Worm (Caenorhabditis elegans): Measurements from ENCODE around the gene C16C10.4.

DNA sequence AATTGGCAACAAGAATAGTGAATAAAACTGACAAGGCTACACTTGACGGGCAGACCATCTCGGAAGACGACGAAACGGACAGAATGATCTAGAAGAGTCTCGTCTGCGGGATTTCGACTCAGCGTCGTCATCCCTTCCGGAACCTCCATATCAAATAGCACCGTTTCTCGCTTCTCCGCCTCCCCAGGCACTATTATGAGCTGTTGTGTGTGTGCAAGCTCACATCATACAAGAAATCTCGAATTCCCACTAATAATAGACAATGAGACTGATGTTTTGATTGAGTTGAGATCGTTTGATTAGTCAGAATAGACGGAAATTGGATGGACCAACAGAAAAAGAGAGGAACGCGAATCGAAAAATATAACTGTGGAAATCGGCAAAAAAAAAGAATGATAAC is 19.1 kb downstream of the C16C10.4 start, which contains the start of gene spp-28:
- TF ChIP-seq ama-1 (optimal IDR thresholded peaks at IDR 0.05), result no peak
- TF ChIP-seq F13H6.1 (tag; optimal IDR thresholded peaks at IDR 0.05), result no peak
